Fruit fly (Drosophila melanogaster) whole organism, embryonic: Measurements from ENCODE around the gene CG4025.
A peak's percentile ranks its signal among the peaks of the same experiment; 100 is the strongest.

ENCODE experiments used
- ATbp ChIP-seq: fragments of 200-800 bp; sonication (Bioruptor generic); optimal IDR thresholded peaks from 2 replicates; lab custom pipeline; 2017; ENCODE audit warnings: missing biosample characterization, mild to moderate bottlenecking, missing genetic modification characterization, missing genetic modification reagents
- Aef1 ChIP-seq: fragments of 200-800 bp; sonication (Bioruptor generic); IDR thresholded peaks from 3 replicates; pipeline ENCODE4 v1.3.6; 2022; ENCODE audit warnings: missing biosample characterization, missing genetic modification characterization
- BEAF-32 ChIP-seq: fragments of 200-800 bp; sonication (Bioruptor generic); optimal IDR thresholded peaks from 3 replicates; lab custom pipeline; 2017; ENCODE audit warnings: missing biosample characterization, missing genetic modification characterization, mild to moderate bottlenecking, moderate library complexity, missing genetic modification reagents
- CG13894 ChIP-seq: fragments of 200-800 bp; sonication (Bioruptor generic); optimal IDR thresholded peaks from 3 replicates; lab custom pipeline; 2018; ENCODE audit warnings: missing biosample characterization, mild to moderate bottlenecking, missing genetic modification characterization, moderate library complexity
- CG14441 ChIP-seq: fragments of 200-800 bp; sonication (Bioruptor generic); IDR thresholded peaks from 2 replicates; pipeline ENCODE4 v1.3.6; 2022; ENCODE audit warnings: missing biosample characterization, missing genetic modification characterization
- CG1603 ChIP-seq: fragments of 200-800 bp; sonication (Bioruptor generic); optimal IDR thresholded peaks from 2 replicates; lab custom pipeline; 2019; ENCODE audit warnings: missing biosample characterization, mild to moderate bottlenecking, missing genetic modification characterization, moderate library complexity
- CG17186 ChIP-seq: fragments of 200-800 bp; sonication (Bioruptor generic); optimal IDR thresholded peaks from 3 replicates; lab custom pipeline; 2017; ENCODE audit warnings: missing biosample characterization, missing genetic modification reagents, missing genetic modification characterization
- CG17361 ChIP-seq: fragments of 200-800 bp; sonication (Bioruptor generic); IDR thresholded peaks from 3 replicates; pipeline ENCODE4 v1.3.6; 2022; ENCODE audit warnings: missing biosample characterization, missing genetic modification characterization
- CG2116 ChIP-seq: fragments of 200-800 bp; sonication (Bioruptor generic); optimal IDR thresholded peaks from 3 replicates; lab custom pipeline; 2018; ENCODE audit warnings: missing biosample characterization, mild to moderate bottlenecking, missing genetic modification characterization
- CG2120 ChIP-seq: fragments of 200-800 bp; sonication (Bioruptor generic); optimal IDR thresholded peaks from 3 replicates; lab custom pipeline; 2016; ENCODE audit warnings: missing biosample characterization, missing genetic modification characterization
- CG2129 ChIP-seq: fragments of 200-800 bp; sonication (Bioruptor generic); IDR thresholded peaks from 2 replicates; pipeline ENCODE4 v1.3.6; 2022; ENCODE audit warnings: missing biosample characterization, missing genetic modification characterization; ENCODE audit not compliant: partially characterized antibody
- CG2712 ChIP-seq: fragments of 200-800 bp; optimal IDR thresholded peaks from 3 replicates; lab custom pipeline; 2019; ENCODE audit warnings: missing biosample characterization, mild to moderate bottlenecking, missing genetic modification characterization, moderate library complexity
- CG31441 ChIP-seq: fragments of 200-800 bp; sonication (Bioruptor generic); IDR thresholded peaks from 2 replicates; pipeline ENCODE4 v1.3.6; 2022; ENCODE audit warnings: missing biosample characterization, missing genetic modification characterization
- CG34376 ChIP-seq: fragments of 200-800 bp; sonication (Bioruptor generic); optimal IDR thresholded peaks from 2 replicates; lab custom pipeline; 2018; ENCODE audit warnings: missing biosample characterization, mild to moderate bottlenecking, missing genetic modification characterization
- CG4617 ChIP-seq: fragments of 200-800 bp; sonication (Bioruptor generic); optimal IDR thresholded peaks from 3 replicates; lab custom pipeline; 2016; ENCODE audit warnings: missing biosample characterization, missing genetic modification characterization, borderline replicate concordance
- CG6654 ChIP-seq: fragments of 200-800 bp; sonication (Bioruptor generic); optimal IDR thresholded peaks from 2 replicates; lab custom pipeline; 2017; ENCODE audit warnings: missing biosample characterization, mild to moderate bottlenecking, missing genetic modification characterization
- CG7839 ChIP-seq: fragments of 200-800 bp; sonication (Bioruptor generic); optimal IDR thresholded peaks from 3 replicates; lab custom pipeline; 2018; ENCODE audit warnings: missing biosample characterization, mild to moderate bottlenecking, missing genetic modification characterization, moderate library complexity
- CG8290 ChIP-seq, 3 experiments: fragments of 200-800 bp; sonication (Bioruptor generic); optimal IDR thresholded peaks; 2 replicates each; lab custom pipeline; 2016 to 2019; ENCODE audit warnings: missing biosample characterization in 3 of 3, missing genetic modification characterization in 3 of 3, mild to moderate bottlenecking in 2 of 3, moderate library complexity in 1 of 3
- CTCF ChIP-seq: fragments of 200-800 bp; sonication (Bioruptor generic); optimal IDR thresholded peaks from 2 replicates; lab custom pipeline; 2017; ENCODE audit warnings: missing biosample characterization, mild to moderate bottlenecking, missing genetic modification characterization, moderate library complexity
- Chrac-16 ChIP-seq: fragments of 200-800 bp; sonication (Bioruptor generic); optimal IDR thresholded peaks from 3 replicates; lab custom pipeline; 2016; ENCODE audit warnings: missing biosample characterization, missing genetic modification characterization
- Dp ChIP-seq: fragments of 200-800 bp; sonication (Bioruptor generic); optimal IDR thresholded peaks from 2 replicates; lab custom pipeline; 2018; ENCODE audit warnings: missing biosample characterization, mild to moderate bottlenecking, missing genetic modification characterization, moderate library complexity
- Dref ChIP-seq: fragments of 200-800 bp; sonication (Bioruptor generic); IDR thresholded peaks from 2 replicates; pipeline ENCODE4 v1.3.6; 2022; ENCODE audit warnings: missing biosample characterization, missing genetic modification characterization
- Eip74EF ChIP-seq, 2 experiments: fragments of 200-800 bp in 1 of 2; fragments of >200 bp in 1 of 2; sonication (Bioruptor generic) in 1 of 2; optimal IDR thresholded peaks; 2 replicates each; lab custom pipeline; 2017 to 2019; ENCODE audit warnings: missing biosample characterization in 2 of 2, missing genetic modification characterization in 2 of 2, mild to moderate bottlenecking in 1 of 2, moderate library complexity in 1 of 2
- HmgD ChIP-seq: fragments of 200-800 bp; sonication (Bioruptor generic); optimal IDR thresholded peaks from 3 replicates; lab custom pipeline; 2016; ENCODE audit warnings: missing biosample characterization, missing genetic modification characterization
- Myb ChIP-seq: fragments of 200-800 bp; sonication (Bioruptor generic); optimal IDR thresholded peaks from 2 replicates; lab custom pipeline; 2016; ENCODE audit warnings: missing biosample characterization, missing genetic modification characterization
- Usf ChIP-seq: fragments of 200-800 bp; sonication (Bioruptor generic); optimal IDR thresholded peaks from 2 replicates; lab custom pipeline; 2017; ENCODE audit warnings: missing genotype, missing biosample characterization, missing genetic modification characterization
- ato ChIP-seq: fragments of 200-800 bp; sonication (Bioruptor generic); IDR thresholded peaks from 2 replicates; pipeline ENCODE4 v1.3.6; 2022; ENCODE audit warnings: missing biosample characterization, missing genetic modification characterization; ENCODE audit not compliant: partially characterized antibody
- chinmo ChIP-seq: fragments of 200-800 bp; sonication (Bioruptor generic); IDR thresholded peaks from 4 replicates; pipeline ENCODE4 v1.3.6; 2022; ENCODE audit warnings: missing biosample characterization, missing genetic modification characterization; ENCODE audit not compliant: partially characterized antibody
- knrl ChIP-seq: fragments of 200-800 bp; sonication (Bioruptor generic); IDR thresholded peaks from 3 replicates; pipeline ENCODE4 v1.3.6; 2022; ENCODE audit warnings: missing biosample characterization, missing genetic modification characterization; ENCODE audit not compliant: partially characterized antibody
- nerfin-2 ChIP-seq: fragments of 200-800 bp; sonication (Bioruptor generic); IDR thresholded peaks from 2 replicates; pipeline ENCODE4 v1.3.6; 2022; ENCODE audit warnings: missing biosample characterization, missing genetic modification characterization; ENCODE audit not compliant: partially characterized antibody
- odd ChIP-seq: fragments of 200-800 bp; sonication (Bioruptor generic); optimal IDR thresholded peaks from 2 replicates; lab custom pipeline; 2017; ENCODE audit warnings: missing biosample characterization, mild to moderate bottlenecking, missing genetic modification characterization
- p53 ChIP-seq: fragments of 200-800 bp; sonication (Bioruptor generic); optimal IDR thresholded peaks from 2 replicates; lab custom pipeline; 2016; ENCODE audit warnings: missing biosample characterization, missing genetic modification characterization
- pho ChIP-seq: fragments of 200-800 bp; sonication (Bioruptor generic); optimal IDR thresholded peaks from 2 replicates; lab custom pipeline; 2016; ENCODE audit warnings: missing biosample characterization, missing genetic modification characterization
- phol ChIP-seq: fragments of 200-800 bp; sonication (Bioruptor generic); optimal IDR thresholded peaks from 3 replicates; lab custom pipeline; 2018; ENCODE audit warnings: missing biosample characterization, mild to moderate bottlenecking, missing genetic modification characterization, moderate library complexity
- pzg ChIP-seq: fragments of 200-800 bp; sonication (Bioruptor generic); optimal IDR thresholded peaks from 3 replicates; lab custom pipeline; 2018; ENCODE audit warnings: missing biosample characterization, mild to moderate bottlenecking, missing genetic modification characterization, moderate library complexity
- sens ChIP-seq: fragments of 200-800 bp; sonication (Bioruptor generic); peaks from one replicate; lab custom pipeline; 2016; ENCODE audit warnings: missing biosample characterization, missing genetic modification characterization
- sim ChIP-seq: fragments of 200-800 bp; sonication (Bioruptor generic); IDR thresholded peaks from 2 replicates; pipeline ENCODE4 v1.3.6; 2022; ENCODE audit warnings: missing biosample characterization, missing genetic modification characterization
- z ChIP-seq: fragments of 200-800 bp; sonication (Bioruptor generic); IDR thresholded peaks from 3 replicates; pipeline ENCODE4 v1.3.6; 2022; ENCODE audit warnings: missing biosample characterization, missing genetic modification characterization

CG4025 gene

dm6 chrX:2065073-2065472 is 11.7 kb upstream of the CG4025 start, which contains the start of gene CG4281 (continued):
- TF ChIP-seq ato (peak; percentile 82), ATbp (no peak), CG2129 (GFP tag; lab: Robert Waterston, UW) (peak; percentile 91), odd (GFP tag; lab: Kevin White, UChicago) (no peak), Aef1 (GFP tag; lab: Robert Waterston, UW) (no peak), CG1603 (tag; lab: Kevin White, UChicago) (peak; percentile 14), CG13894 (tag; lab: Kevin White, UChicago) (peak; percentile 2), CTCF (GFP tag; lab: Kevin White, UChicago) (no peak), z (GFP tag; lab: Robert Waterston, UW) (no peak), p53 (GFP tag; lab: Kevin White, UChicago) (peak; percentile 74), sim (GFP tag; lab: Robert Waterston, UW) (no peak), CG34376 (peak; percentile 7), CG8290 (GFP tag; optimal IDR thresholded peaks at IDR 0.05; lab: Kevin White, UChicago) (peak; percentile 42), CG8290 (tag; optimal IDR thresholded peaks at IDR 0.05; lab: Kevin White, UChicago) (peak; percentile 15 to 75), Myb (GFP tag; lab: Kevin White, UChicago) (peak; percentile 32), phol (tag; lab: Kevin White, UChicago) (peak; percentile 46), Eip74EF (GFP tag; optimal IDR thresholded peaks at IDR 0.05; lab: Kevin White, UChicago) (peak in 1 of 2 experiments; percentile 3), knrl (peak; percentile 91), CG31441 (0 out of 2 replicates have a peak, but pooled peaks have one; percentile 21), Usf (GFP tag; lab: Kevin White, UChicago) (no peak), CG2116 (peak; percentile 80), pho (GFP tag; lab: Kevin White, UChicago) (no peak), HmgD (GFP tag; lab: Kevin White, UChicago) (no peak), pzg (GFP tag; lab: Kevin White, UChicago) (peak; percentile 67), BEAF-32 (peak; percentile 88), CG7839 (no peak), CG17361 (GFP tag; lab: Robert Waterston, UW) (0 out of 3 replicates have a peak, but pooled peaks have one; percentile 18), chinmo (GFP tag; lab: Robert Waterston, UW) (peak; percentile 76; the same call in 2 of the 4 replicates), CG14441 (GFP tag; lab: Robert Waterston, UW) (no peak), CG6654 (GFP tag; lab: Kevin White, UChicago) (no peak), CG2712 (tag; lab: Kevin White, UChicago) (peak; percentile 22), Chrac-16 (GFP tag; lab: Kevin White, UChicago) (no peak), CG2120 (GFP tag; lab: Kevin White, UChicago) (peak; percentile 33), CG4617 (GFP tag; lab: Kevin White, UChicago) (peak; percentile 8), nerfin-2 (GFP tag; lab: Robert Waterston, UW) (peak; percentile 80), Dp (GFP tag; lab: Kevin White, UChicago) (peak; percentile 74), CG17186 (GFP tag; lab: Kevin White, UChicago) (peak; percentile 1), Dref (peak; percentile 76)

dm6 chrX:2066259-2066658 is 10.5 kb upstream of the CG4025 start, which contains the start of gene CG14054:
CG14054 (minus strand) TSS chrX:2066359.
- TF ChIP-seq pzg (GFP tag; lab: Kevin White, UChicago) (no peak), sens (peak; percentile 24)
